Worm (Caenorhabditis elegans): Measurements from ENCODE around the gene fbxa-22.

Gene fbxa-22

ce11 chrIII:937961-938360 lies 708 bp upstream of the fbxa-22 start, which contains the start of gene fbxa-56:
fbxa-56 (minus strand) TSS chrIII:938061.
- no peak for TF ChIP-seq unc-62 (GFP tag; optimal IDR thresholded peaks at IDR 0.05)

DNA sequence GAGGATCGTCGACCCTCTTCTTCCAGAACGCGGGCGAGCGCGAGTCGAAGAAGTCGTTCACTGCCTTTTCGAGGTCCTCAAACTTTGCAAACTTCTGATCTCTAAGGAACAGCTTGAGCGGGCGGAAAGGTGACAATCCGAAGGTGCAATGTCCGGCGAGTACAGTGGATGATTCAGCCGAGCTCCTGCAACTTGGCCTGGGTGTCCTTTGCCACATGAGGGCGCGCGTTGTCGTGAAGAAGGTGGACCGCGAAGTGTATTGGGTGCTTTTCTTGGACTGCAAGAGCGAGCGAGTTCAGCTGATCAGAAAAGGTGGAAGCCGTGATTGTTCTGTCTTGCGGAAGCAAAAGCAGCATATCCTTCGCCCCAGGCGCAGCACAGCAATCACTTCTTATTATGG lies 3.3 kb downstream of the fbxa-22 start:
- no peak for TF ChIP-seq unc-62 (GFP tag; optimal IDR thresholded peaks at IDR 0.05)

DNA sequence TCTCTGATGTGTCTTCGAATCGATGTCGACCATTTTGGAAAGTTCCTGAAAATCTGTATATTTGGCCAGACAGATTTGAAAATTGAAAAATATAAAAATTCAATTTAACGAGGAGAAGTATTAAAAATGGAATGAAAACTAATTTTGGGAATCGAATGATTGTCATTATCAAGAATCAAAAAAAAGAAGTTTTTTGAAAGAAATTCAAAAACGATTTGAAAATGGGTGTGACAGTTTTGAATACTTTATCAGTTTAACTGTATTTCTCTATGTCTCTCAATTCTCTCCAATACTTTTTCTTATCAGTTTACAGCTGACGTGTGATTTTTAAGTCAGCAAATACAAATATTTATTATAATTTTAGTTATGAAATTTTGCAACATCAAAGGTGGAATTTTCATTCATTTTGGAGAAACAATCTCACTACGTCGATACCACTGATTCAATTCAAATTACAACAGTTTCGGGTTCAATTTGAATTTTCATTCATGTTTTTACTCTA lies 4.8 kb downstream of the fbxa-22 start, which contains the start of gene fbxa-59:
Gene fbxa-59 (minus strand): TSS at position 51 of the 502 bp plus-strand sequence.
- TF ChIP-seq unc-62 (GFP tag; optimal IDR thresholded peaks at IDR 0.05): no peak

- TF ChIP-seq unc-62 (GFP tag; optimal IDR thresholded peaks at IDR 0.05): no peak
These were observed 7.6 kb downstream of the fbxa-22 start, which contains the start of gene fbxa-60 for ce11 chrIII:946250-946725. fbxa-60 (minus strand) TSS chrIII:946300.

ce11 chrIII:950472-950871 lies 11.8 kb downstream of the fbxa-22 start, which contains the start of the genes fbxa-67 and fbxa-11:
fbxa-67 (minus strand) TSS chrIII:950670.
fbxa-11 (plus strand) TSS chrIII:950869.
- no peak for TF ChIP-seq unc-62 (GFP tag; optimal IDR thresholded peaks at IDR 0.05)

DNA sequence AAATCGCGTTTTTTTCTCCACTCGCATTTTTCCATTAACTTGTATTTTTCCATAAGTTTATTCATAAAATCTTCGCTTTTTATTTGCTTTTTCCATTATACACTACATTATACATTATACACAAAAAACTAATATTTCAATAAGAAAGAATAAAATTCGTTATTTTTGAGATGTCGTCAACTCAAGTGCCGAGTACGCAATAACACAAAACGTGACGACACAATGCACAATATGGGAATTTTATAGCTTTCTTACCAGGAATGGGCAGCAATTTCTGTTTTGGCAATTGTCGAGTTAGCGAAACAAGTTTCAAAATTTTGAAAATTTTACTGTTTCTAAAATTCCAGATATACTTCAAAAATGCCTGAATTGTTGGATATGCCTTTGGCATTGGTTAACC lies 13.5 kb downstream of the fbxa-22 start, which contains the start of gene fbxa-10:
Gene fbxa-10 (plus strand): TSS at position 207 of the 400 bp plus-strand sequence.
- TF ChIP-seq unc-62 (GFP tag; optimal IDR thresholded peaks at IDR 0.05): no peak

DNA sequence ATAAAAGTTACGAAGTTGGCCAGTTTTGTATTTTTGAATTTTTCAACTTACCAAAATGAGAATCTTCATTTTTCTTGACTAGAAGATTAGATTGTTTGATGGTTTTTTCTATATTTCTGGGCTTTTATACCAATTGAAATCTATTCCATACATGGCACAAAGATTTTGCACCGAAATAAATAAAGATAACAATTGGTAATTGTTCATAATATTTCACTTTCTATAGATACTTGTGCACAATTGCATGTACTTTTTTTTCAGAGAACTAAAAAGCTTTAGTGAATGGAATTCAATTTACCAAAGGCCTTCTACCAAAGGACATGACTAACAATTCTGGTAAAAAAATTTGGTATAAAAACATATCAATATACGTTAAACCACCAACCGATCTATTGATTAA lies 15.9 kb downstream of the fbxa-22 start, which contains the start of the genes T12B5.15 and T12B5.14:
Gene T12B5.15 (minus strand): TSS at position 101 of the 400 bp plus-strand sequence.
Gene T12B5.14 (plus strand): TSS at position 321 of the 400 bp plus-strand sequence.
- no peak for TF ChIP-seq unc-62 (GFP tag; optimal IDR thresholded peaks at IDR 0.05)

DNA sequence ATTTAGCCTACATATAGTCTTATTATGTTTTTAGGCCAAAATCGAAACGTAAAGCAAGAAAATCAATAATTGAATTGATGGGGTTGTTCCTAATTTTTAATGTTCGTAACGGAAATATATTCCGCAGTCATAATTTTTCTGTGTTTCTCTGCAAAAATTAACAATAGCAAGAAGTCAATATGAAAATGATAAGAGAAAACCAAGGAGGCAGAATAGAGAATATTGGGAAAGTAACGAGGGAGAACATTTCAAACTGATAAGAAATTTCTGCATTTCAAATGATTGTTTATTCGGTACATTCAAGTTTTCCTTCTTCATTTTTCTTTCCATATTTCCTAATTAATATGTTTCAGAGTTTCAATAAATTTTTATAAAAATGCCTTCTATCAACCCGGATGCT lies 17.3 kb downstream of the fbxa-22 start, which contains the start of gene fbxa-54:
Gene fbxa-54 (plus strand): TSS at position 354 of the 400 bp plus-strand sequence.
- no peak for TF ChIP-seq unc-62 (GFP tag; optimal IDR thresholded peaks at IDR 0.05)

DNA sequence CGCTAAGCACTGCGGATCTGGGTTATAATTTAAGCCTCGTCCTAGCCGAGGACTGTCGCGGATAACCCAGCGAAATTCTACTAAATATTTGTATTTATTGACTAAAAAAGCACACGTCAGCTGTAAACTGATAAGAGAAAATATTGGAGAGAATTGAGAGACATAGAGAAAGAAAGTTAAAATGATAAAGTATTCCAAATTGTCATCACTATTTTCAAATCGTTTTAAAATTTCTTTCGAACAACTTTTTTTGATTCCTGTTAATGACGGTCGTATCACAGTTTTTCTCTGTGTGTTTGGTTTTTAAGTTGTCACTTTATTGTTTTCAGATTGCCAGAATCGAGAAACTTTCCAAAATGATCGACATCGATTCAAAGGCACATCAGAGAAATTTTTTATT lies 23.3 kb downstream of the fbxa-22 start, which contains the start of gene fbxa-51:
Gene fbxa-51 (plus strand): TSS at position 322 of the 400 bp plus-strand sequence.
- TF ChIP-seq unc-62 (GFP tag; optimal IDR thresholded peaks at IDR 0.05): no peak

DNA sequence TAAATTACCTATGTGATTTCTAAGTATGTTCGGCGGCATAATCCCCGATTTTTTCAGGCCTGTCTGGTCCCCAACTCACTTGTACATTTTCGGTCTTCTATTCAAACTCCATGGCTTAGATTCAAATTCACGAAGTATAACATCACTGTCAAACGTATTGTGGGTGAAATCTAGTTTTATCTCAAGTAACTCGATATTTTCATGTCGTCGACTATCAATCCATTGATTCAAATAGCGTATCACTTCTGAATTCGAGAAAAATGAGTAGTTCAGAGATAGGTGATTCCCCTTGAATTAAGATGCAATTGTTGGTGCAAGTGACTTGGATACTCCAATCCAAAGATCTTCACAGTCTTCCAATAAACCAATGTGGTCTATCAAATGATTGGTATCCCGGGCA lies 26.0 kb downstream of the fbxa-22 start:
- no peak for TF ChIP-seq unc-62 (GFP tag; optimal IDR thresholded peaks at IDR 0.05)

ce11 chrIII:966259-966658 lies 27.6 kb downstream of the fbxa-22 start:
- TF ChIP-seq unc-62 (GFP tag; optimal IDR thresholded peaks at IDR 0.05): no peak

DNA sequence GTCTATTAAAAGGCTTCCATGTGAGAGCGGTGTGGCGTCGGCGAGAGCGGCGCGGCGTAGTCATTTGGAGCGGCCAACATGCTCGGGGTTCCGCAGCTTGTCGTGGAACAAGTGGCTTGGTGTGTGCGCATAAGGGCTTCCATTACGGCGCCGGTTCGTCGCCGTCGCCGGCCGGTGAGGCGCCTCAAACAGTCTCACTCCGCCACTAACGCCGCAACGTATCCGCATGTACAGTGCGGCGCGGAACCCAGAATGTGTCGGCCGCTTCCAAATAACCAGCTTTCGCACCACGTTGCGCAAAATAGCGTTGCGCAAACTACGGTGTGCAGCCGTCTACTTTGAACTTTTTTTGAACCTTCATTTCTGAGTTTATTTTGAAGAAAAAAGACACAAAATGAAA lies 32.3 kb downstream of the fbxa-22 start:
- no peak for TF ChIP-seq unc-62 (GFP tag; optimal IDR thresholded peaks at IDR 0.05)

DNA sequence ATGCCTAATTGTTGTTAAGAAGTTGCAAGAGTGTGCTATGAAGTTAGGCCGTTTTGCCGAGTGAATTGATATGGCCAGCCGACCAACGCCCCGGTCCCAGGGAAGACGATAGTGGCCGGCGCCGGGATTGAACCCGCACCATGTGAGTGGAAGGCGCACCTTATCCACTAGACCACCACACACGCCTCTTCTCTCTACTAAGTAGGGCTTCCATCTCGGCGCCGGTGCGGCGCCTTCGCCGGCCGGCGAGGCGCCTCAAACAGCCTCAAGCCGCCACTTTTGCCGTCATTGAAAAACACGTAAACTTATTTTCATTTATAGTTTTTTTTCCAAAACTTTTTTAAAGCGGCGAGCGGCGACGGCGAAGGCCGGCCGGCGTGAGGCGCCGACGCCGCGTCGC lies 40.2 kb downstream of the fbxa-22 start:
- TF ChIP-seq unc-62 (GFP tag; optimal IDR thresholded peaks at IDR 0.05): no peak

DNA sequence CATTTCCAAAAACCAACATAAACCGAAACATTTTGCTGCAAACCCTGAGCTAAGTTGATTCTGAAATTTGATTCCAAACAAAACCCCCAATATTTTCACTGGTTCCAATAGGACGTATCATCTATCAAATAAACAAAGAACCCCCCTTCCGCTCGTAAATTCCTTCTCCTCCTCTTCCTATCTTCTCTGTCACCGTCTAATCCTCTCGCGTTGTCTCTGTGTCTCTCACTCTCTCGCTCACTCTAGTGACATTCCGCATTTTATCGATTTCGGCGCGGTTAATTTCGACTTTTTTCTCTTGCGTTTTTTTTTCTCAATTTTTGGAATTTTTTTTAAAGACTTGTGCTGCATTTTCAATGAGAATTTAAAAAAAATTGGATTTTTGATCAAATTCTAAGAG lies 43.3 kb downstream of the fbxa-22 start:
- no peak for TF ChIP-seq unc-62 (GFP tag; optimal IDR thresholded peaks at IDR 0.05)

DNA sequence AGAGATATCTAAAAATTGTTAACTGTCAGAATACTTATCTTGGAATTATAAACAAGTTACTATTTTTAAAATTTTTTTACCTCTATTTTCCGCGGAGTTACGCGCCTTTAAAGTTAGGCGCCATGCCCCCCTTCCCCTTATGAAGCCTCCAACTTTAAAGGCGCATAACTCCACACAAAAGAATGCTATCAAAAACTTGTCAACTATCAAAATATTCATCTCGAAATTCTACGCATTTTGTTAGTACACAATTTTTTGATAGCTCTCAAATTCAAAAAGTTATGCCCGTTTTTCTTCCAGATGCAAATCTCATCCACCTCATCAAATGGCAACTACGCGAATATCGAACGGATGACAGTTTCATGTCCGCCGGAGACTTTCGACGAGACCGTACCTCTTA lies 44.3 kb downstream of the fbxa-22 start, which contains the start of gene tbc-10:
Gene tbc-10 (plus strand): TSS at position 301 of the 400 bp plus-strand sequence.
- TF ChIP-seq unc-62 (GFP tag; optimal IDR thresholded peaks at IDR 0.05): no peak

Data from whole organism, dauer.